Worm (Caenorhabditis elegans): ENCODE results near the gene R12B2.8.

Gene R12B2.8

ce11 chrIII:5876867-5877641 lies 53.3 kb downstream of the R12B2.8 start:
- TF ChIP-seq madf-6 (GFP tag; IDR thresholded peaks at IDR 0.05) (no peak), ama-1 (optimal IDR thresholded peaks at IDR 0.05) (peak; percentile 43), ama-1 (GFP tag; optimal IDR thresholded peaks at IDR 0.05) (no peak), hmg-1.2 (GFP tag; IDR thresholded peaks at IDR 0.05) (0 out of 2 replicates have a peak, but pooled peaks have one; percentile 7), nhr-80 (tag; optimal IDR thresholded peaks at IDR 0.05) (peak; percentile 29), hsf-1 (GFP tag; IDR thresholded peaks at IDR 0.05) (0 out of 2 replicates have a peak, but pooled peaks have one; percentile 20), let-607 (tag; optimal IDR thresholded peaks at IDR 0.05) (peak in 1 of 2 experiments; percentile 27), lin-54 (GFP tag; optimal IDR thresholded peaks at IDR 0.05) (peak; percentile 4), ztf-26 (tag; optimal IDR thresholded peaks at IDR 0.05) (peak; percentile 2), lin-26 (GFP tag; IDR thresholded peaks at IDR 0.05) (no peak), nfya-2 (GFP tag; IDR thresholded peaks at IDR 0.05) (no peak), cebp-1 (GFP tag; IDR thresholded peaks at IDR 0.05) (no peak), cebp-1 (tag; optimal IDR thresholded peaks at IDR 0.05) (peak; percentile 8)

ce11 chrIII:5878215-5878614 lies 54.5 kb downstream of the R12B2.8 start, which contains the start of the genes mig-21 and F01F1.2:
mig-21 (minus strand) TSS chrIII:5878380.
F01F1.2 (plus strand) TSS chrIII:5878554.
- TF ChIP-seq lsl-1 (GFP tag; optimal IDR thresholded peaks at IDR 0.05) (peak; percentile 25), ama-1 (optimal IDR thresholded peaks at IDR 0.05) (no peak), ama-1 (GFP tag; optimal IDR thresholded peaks at IDR 0.05) (no peak), rec-8 (tag; optimal IDR thresholded peaks at IDR 0.05) (no peak), T07F8.4 (tag; optimal IDR thresholded peaks at IDR 0.05) (no peak), cebp-1 (GFP tag; IDR thresholded peaks at IDR 0.05) (no peak), cebp-1 (tag; optimal IDR thresholded peaks at IDR 0.05) (peak; percentile 29), dpff-1 (tag; optimal IDR thresholded peaks at IDR 0.05) (no peak), hmg-1.2 (GFP tag; IDR thresholded peaks at IDR 0.05) (peak; percentile 88; the same call in 1 of the 2 replicates), F10E7.11 (tag; optimal IDR thresholded peaks at IDR 0.05) (no peak)

All from whole organism, young adult.